Worm (Caenorhabditis elegans) whole organism, L3 larva: ENCODE results near the gene srz-60.

Experiments used
- R02D3.7 ChIP-seq: fragments of 150-350 bp; optimal IDR thresholded peaks from 2 replicates; lab custom pipeline; 2014; ENCODE audit warnings: missing biosample characterization, missing genetic modification characterization
- ZK546.5 ChIP-seq: sonication (generic microtip); optimal IDR thresholded peaks from 2 replicates; lab custom pipeline; 2017; ENCODE audit warnings: missing biosample characterization, missing genetic modification characterization
- ama-1 ChIP-seq: fragments of 150-350 bp; optimal IDR thresholded peaks from 2 replicates; lab custom pipeline; 2018
- ceh-16 ChIP-seq: sonication (generic microtip); optimal IDR thresholded peaks from 2 replicates; lab custom pipeline; 2017; ENCODE audit warnings: missing biosample characterization, missing genetic modification characterization
- ceh-28 ChIP-seq: fragments of 150-350 bp; optimal IDR thresholded peaks from 2 replicates; lab custom pipeline; 2014; ENCODE audit warnings: missing biosample characterization, missing genetic modification reagents, missing genetic modification characterization
- ceh-82 ChIP-seq: fragments of 150-350 bp; optimal IDR thresholded peaks from 2 replicates; lab custom pipeline; 2014; ENCODE audit warnings: missing biosample characterization, missing genetic modification characterization
- ceh-9 ChIP-seq: sonication (generic microtip); optimal IDR thresholded peaks from 2 replicates; lab custom pipeline; 2018; ENCODE audit warnings: missing biosample characterization, missing genetic modification characterization
- daf-12 ChIP-seq: fragments of 150-350 bp; optimal IDR thresholded peaks from 2 replicates; lab custom pipeline; 2014; ENCODE audit warnings: missing biosample characterization, missing genetic modification reagents, missing genetic modification characterization
- egl-27 ChIP-seq: sonication (generic microtip); optimal IDR thresholded peaks from 4 replicates; lab custom pipeline; 2017; ENCODE audit warnings: missing biosample characterization, missing genetic modification reagents, missing genetic modification characterization
- egl-5 ChIP-seq: fragments of 150-350 bp; optimal IDR thresholded peaks from 2 replicates; lab custom pipeline; 2017; ENCODE audit warnings: missing biosample characterization, missing genetic modification reagents, missing genetic modification characterization, inconsistent platforms
- elt-1 ChIP-seq: fragments of 150-350 bp; optimal IDR thresholded peaks from 2 replicates; lab custom pipeline; 2014; ENCODE audit warnings: missing biosample characterization, missing genetic modification characterization
- elt-2 ChIP-seq: sonication (generic microtip); optimal IDR thresholded peaks from 2 replicates; lab custom pipeline; 2016; ENCODE audit warnings: missing genetic modification reagents, mild to moderate bottlenecking, missing genetic modification characterization, missing compliant biosample characterization
- eor-1 ChIP-seq, 2 experiments: fragments of 150-350 bp; optimal IDR thresholded peaks; 2 replicates each; lab custom pipeline; 2014 to 2018; ENCODE audit warnings: missing biosample characterization in 2 of 2, missing genetic modification characterization in 2 of 2
- fkh-10 ChIP-seq: sonication (generic microtip); optimal IDR thresholded peaks from 2 replicates; lab custom pipeline; 2017; ENCODE audit warnings: missing biosample characterization, missing genetic modification reagents, missing genetic modification characterization
- fkh-2 ChIP-seq: fragments of 150-350 bp; optimal IDR thresholded peaks from 2 replicates; lab custom pipeline; 2014; ENCODE audit warnings: missing biosample characterization, missing genetic modification reagents, missing genetic modification characterization
- fos-1 ChIP-seq: fragments of 150-350 bp; optimal IDR thresholded peaks from 2 replicates; lab custom pipeline; 2014; ENCODE audit warnings: missing biosample characterization, missing genetic modification characterization
- hmg-11 ChIP-seq: sonication (generic microtip); optimal IDR thresholded peaks from 2 replicates; lab custom pipeline; 2016; ENCODE audit warnings: missing genetic modification characterization, missing compliant biosample characterization
- jun-1 ChIP-seq: fragments of 150-350 bp; optimal IDR thresholded peaks from 2 replicates; lab custom pipeline; 2014; ENCODE audit warnings: missing biosample characterization, missing genetic modification reagents, missing genetic modification characterization
- lin-15B ChIP-seq: fragments of 150-350 bp; optimal IDR thresholded peaks from 2 replicates; lab custom pipeline; 2014; ENCODE audit warnings: missing biosample characterization, missing genetic modification characterization
- lsy-12 ChIP-seq: sonication (generic microtip); optimal IDR thresholded peaks from 2 replicates; lab custom pipeline; 2016; ENCODE audit warnings: mild to moderate bottlenecking, missing genetic modification characterization, missing compliant biosample characterization
- mml-1 ChIP-seq: fragments of 150-350 bp; sonication (generic microtip); optimal IDR thresholded peaks from 3 replicates; lab custom pipeline; 2014; ENCODE audit warnings: missing biosample characterization, missing genetic modification characterization
- nfya-1 ChIP-seq: sonication (generic microtip); optimal IDR thresholded peaks from 2 replicates; lab custom pipeline; 2017; ENCODE audit warnings: missing genetic modification characterization, mild to moderate bottlenecking, missing compliant biosample characterization, antibody characterized with exemption, moderate library complexity; ENCODE audit not compliant: insufficient read depth
- nhr-11 ChIP-seq: fragments of 150-350 bp; optimal IDR thresholded peaks from 2 replicates; lab custom pipeline; 2014; ENCODE audit warnings: missing biosample characterization, missing genetic modification characterization
- nhr-12 ChIP-seq: fragments of 150-350 bp; optimal IDR thresholded peaks from 2 replicates; lab custom pipeline; 2014; ENCODE audit warnings: missing biosample characterization, missing genetic modification characterization
- nhr-23 ChIP-seq: fragments of 150-350 bp; optimal IDR thresholded peaks from 2 replicates; lab custom pipeline; 2014; ENCODE audit warnings: missing biosample characterization, missing genetic modification reagents, missing genetic modification characterization
- nhr-237 ChIP-seq: fragments of 150-350 bp; optimal IDR thresholded peaks from 2 replicates; lab custom pipeline; 2014; ENCODE audit warnings: missing biosample characterization, missing genetic modification characterization
- nhr-25 ChIP-seq: sonication (generic microtip); optimal IDR thresholded peaks from 2 replicates; lab custom pipeline; 2017; ENCODE audit warnings: missing biosample characterization, missing genetic modification characterization
- nhr-28 ChIP-seq: fragments of 150-350 bp; optimal IDR thresholded peaks from 2 replicates; lab custom pipeline; 2014; ENCODE audit warnings: missing biosample characterization, missing genetic modification characterization
- nhr-67 ChIP-seq: fragments of 150-350 bp; optimal IDR thresholded peaks from 2 replicates; lab custom pipeline; 2014; ENCODE audit warnings: missing biosample characterization, missing genetic modification characterization
- nhr-76 ChIP-seq: fragments of 150-350 bp; sonication (generic microtip); optimal IDR thresholded peaks from 5 replicates; lab custom pipeline; 2014; ENCODE audit warnings: missing biosample characterization, missing genetic modification characterization
- nhr-77 ChIP-seq: fragments of 150-350 bp; optimal IDR thresholded peaks from 2 replicates; lab custom pipeline; 2014; ENCODE audit warnings: missing biosample characterization, missing genetic modification characterization
- pha-4 ChIP-seq: fragments of 150-350 bp; optimal IDR thresholded peaks from 2 replicates; lab custom pipeline; 2014; ENCODE audit warnings: missing biosample characterization, missing genetic modification reagents, missing genetic modification characterization
- skn-1 ChIP-seq: fragments of 150-350 bp; optimal IDR thresholded peaks from 2 replicates; lab custom pipeline; 2014; ENCODE audit warnings: missing biosample characterization, missing genetic modification characterization
- tbx-2 ChIP-seq: sonication (generic microtip); optimal IDR thresholded peaks from 2 replicates; lab custom pipeline; 2016; ENCODE audit warnings: mild to moderate bottlenecking, missing genetic modification characterization, missing compliant biosample characterization
- unc-62 ChIP-seq: fragments of 150-350 bp; sonication (generic microtip); optimal IDR thresholded peaks from 4 replicates; lab custom pipeline; 2014; ENCODE audit warnings: missing biosample characterization, missing genetic modification reagents, missing genetic modification characterization
- zag-1 ChIP-seq: fragments of 150-350 bp; optimal IDR thresholded peaks from 2 replicates; lab custom pipeline; 2014; ENCODE audit warnings: missing biosample characterization, missing genetic modification characterization
- ztf-11 ChIP-seq: fragments of 150-350 bp; optimal IDR thresholded peaks from 2 replicates; lab custom pipeline; 2014; ENCODE audit warnings: missing biosample characterization, missing genetic modification characterization
- ztf-4 ChIP-seq: fragments of 150-350 bp; optimal IDR thresholded peaks from 2 replicates; lab custom pipeline; 2014; ENCODE audit warnings: missing biosample characterization, missing genetic modification characterization

srz-60 gene

ce11 chrIV:3384593-3384992 lies 44.1 kb upstream of the srz-60 start (continued):
- TF ChIP-seq unc-62 (GFP tag; lab: Kevin White, UChicago) (no peak), nhr-11 (tag; lab: Kevin White, UChicago) (no peak), elt-2 (peak; percentile 73), R02D3.7 (tag; lab: Kevin White, UChicago) (peak; percentile 63), nhr-67 (tag; lab: Kevin White, UChicago) (no peak), skn-1 (tag; lab: Kevin White, UChicago) (peak; percentile 60), egl-27 (tag; lab: Kevin White, UChicago) (peak; percentile 8), ceh-16 (no peak), nhr-237 (no peak), ZK546.5 (tag; lab: Kevin White, UChicago) (no peak), fkh-10 (GFP tag; lab: Kevin White, UChicago) (peak; percentile 64), mml-1 (tag; lab: Kevin White, UChicago) (no peak), zag-1 (tag; lab: Kevin White, UChicago) (no peak), fkh-2 (tag; lab: Kevin White, UChicago) (no peak), ztf-4 (tag; lab: Kevin White, UChicago) (no peak), nhr-25 (tag; lab: Kevin White, UChicago) (peak; percentile 87)

- TF ChIP-seq lsy-12 (tag; lab: Kevin White, UChicago), result peak; percentile 48
- TF ChIP-seq elt-1 (tag; lab: Kevin White, UChicago), result no peak
- TF ChIP-seq ceh-9 (tag; lab: Kevin White, UChicago), result no peak
- TF ChIP-seq nhr-12 (tag; lab: Kevin White, UChicago), result no peak
- TF ChIP-seq ama-1 (lab: Kevin White, UChicago), result peak; percentile 82
- no peak for TF ChIP-seq nhr-76 (tag; lab: Kevin White, UChicago)
- no peak for TF ChIP-seq nhr-77 (tag; lab: Kevin White, UChicago)
- no peak for TF ChIP-seq ztf-11 (tag; lab: Kevin White, UChicago)
- peak; percentile 60 for TF ChIP-seq hmg-11 (tag; lab: Kevin White, UChicago)
- TF ChIP-seq egl-5, result no peak
- TF ChIP-seq ceh-28 (tag; lab: Kevin White, UChicago), result peak; percentile 30
- TF ChIP-seq nhr-23 (tag; lab: Kevin White, UChicago), result peak; percentile 56
- no peak for TF ChIP-seq ceh-82
- no peak for TF ChIP-seq eor-1 (tag; optimal IDR thresholded peaks at IDR 0.05; lab: Kevin White, UChicago)
- peak; percentile 57 for TF ChIP-seq jun-1
- no peak for TF ChIP-seq fos-1 (tag; lab: Kevin White, UChicago)
- TF ChIP-seq skn-1 (tag; lab: Kevin White, UChicago), result no peak
- no peak for TF ChIP-seq ceh-16
- TF ChIP-seq nfya-1 (tag; lab: Kevin White, UChicago), result peak; percentile 76
- TF ChIP-seq nhr-28 (tag; lab: Kevin White, UChicago), result no peak
- TF ChIP-seq pha-4, result peak; percentile 77
- peak; percentile 22 for TF ChIP-seq elt-2
- TF ChIP-seq lin-15B (tag; lab: Kevin White, UChicago), result peak; percentile 72
- no peak for TF ChIP-seq tbx-2
- TF ChIP-seq R02D3.7 (tag; lab: Kevin White, UChicago), result no peak
- TF ChIP-seq zag-1 (tag; lab: Kevin White, UChicago), result no peak
- TF ChIP-seq nhr-25 (tag; lab: Kevin White, UChicago), result peak; percentile 4
Observed at ce11 chrIV:3385337-3386215, 43.1 kb upstream of the srz-60 start, which contains the start of gene mai-2. Gene mai-2 (plus strand): TSS chrIV:3385910.

ce11 chrIV:3386504-3387290 lies 42.0 kb upstream of the srz-60 start:
- TF ChIP-seq daf-12 (tag; lab: Kevin White, UChicago) (no peak), elt-2 (peak; percentile 16), ama-1 (lab: Kevin White, UChicago) (peak; percentile 67), pha-4 (peak; percentile 6)
- TF ChIP-seq, all 47 proteins: peak for 3
